Worm (Caenorhabditis elegans): ENCODE measurements around the gene uev-2.

- TF ChIP-seq ceh-28 (tag; optimal IDR thresholded peaks at IDR 0.05) (no peak), ZK337.2 (GFP tag; IDR thresholded peaks at IDR 0.05) (no peak), snpc-4 (tag; optimal IDR thresholded peaks at IDR 0.05) (no peak)
These were observed 14.7 kb upstream of the uev-2 start for ce11 chrIII:5568265-5568664.
